Worm (Caenorhabditis elegans): ENCODE results near the gene F54D5.9.

F54D5.9 gene

ce11 chrII:11534429-11535099 is 10.1 kb downstream of the F54D5.9 start, which contains the start of gene Y62F5A.12 (continued):
- TF ChIP-seq lin-11 (tag; optimal IDR thresholded peaks at IDR 0.05) (peak; percentile 39), ceh-82 (tag; optimal IDR thresholded peaks at IDR 0.05) (peak; percentile 65)

- TF ChIP-seq unc-62 (GFP tag; optimal IDR thresholded peaks at IDR 0.05), result no peak
- no peak for TF ChIP-seq sma-9 (GFP tag; optimal IDR thresholded peaks at IDR 0.05)
- TF ChIP-seq sma-9 (tag; optimal IDR thresholded peaks at IDR 0.05), result no peak
- no peak for TF ChIP-seq nhr-10 (tag; optimal IDR thresholded peaks at IDR 0.05)
- no peak for TF ChIP-seq ztf-4 (tag; optimal IDR thresholded peaks at IDR 0.05)
- no peak for TF ChIP-seq elt-3 (tag; optimal IDR thresholded peaks at IDR 0.05)
- no peak for TF ChIP-seq nhr-6 (tag; optimal IDR thresholded peaks at IDR 0.05)
- TF ChIP-seq ama-1 (optimal IDR thresholded peaks at IDR 0.05), result no peak
Observed at ce11 chrII:11533716-11534115, 10.9 kb downstream of the F54D5.9 start, which contains the start of gene mdt-8. Gene mdt-8 (minus strand): TSS chrII:11533816.

ce11 chrII:11526954-11527353 is 17.7 kb downstream of the F54D5.9 start, which contains the start of gene age-1:
Gene age-1 (minus strand): TSS chrII:11527054.
- no peak for TF ChIP-seq elt-3 (tag; optimal IDR thresholded peaks at IDR 0.05)
- no peak for TF ChIP-seq lin-13 (GFP tag; optimal IDR thresholded peaks at IDR 0.05)
- TF ChIP-seq snpc-4 (tag; optimal IDR thresholded peaks at IDR 0.05), result no peak
- TF ChIP-seq alr-1 (tag; optimal IDR thresholded peaks at IDR 0.05), result no peak
- no peak for TF ChIP-seq skn-1 (tag; optimal IDR thresholded peaks at IDR 0.05)
- TF ChIP-seq elt-1 (tag; optimal IDR thresholded peaks at IDR 0.05), result no peak
- no peak for TF ChIP-seq lsy-2 (tag; optimal IDR thresholded peaks at IDR 0.05)
- TF ChIP-seq dmd-4 (tag; optimal IDR thresholded peaks at IDR 0.05), result no peak
- no peak for TF ChIP-seq nhr-23 (tag; optimal IDR thresholded peaks at IDR 0.05)
- TF ChIP-seq ZK546.5 (tag; optimal IDR thresholded peaks at IDR 0.05), result no peak
- no peak for TF ChIP-seq aly-2 (tag; optimal IDR thresholded peaks at IDR 0.05)
- TF ChIP-seq nhr-77 (tag; optimal IDR thresholded peaks at IDR 0.05), result no peak
- no peak for TF ChIP-seq gmeb-1 (tag; optimal IDR thresholded peaks at IDR 0.05)
- TF ChIP-seq ztf-11 (tag; optimal IDR thresholded peaks at IDR 0.05), result no peak
- TF ChIP-seq nhr-129 (tag; optimal IDR thresholded peaks at IDR 0.05), result no peak
- no peak for TF ChIP-seq mbf-1 (tag; optimal IDR thresholded peaks at IDR 0.05)
- TF ChIP-seq R02D3.7 (tag; optimal IDR thresholded peaks at IDR 0.05), result no peak

ce11 chrII:11521300-11521699 is 23.3 kb downstream of the F54D5.9 start, which contains the start of gene Y62F5A.10:
Gene Y62F5A.10 (plus strand): TSS chrII:11521600.
- TF ChIP-seq ZK546.5 (tag; optimal IDR thresholded peaks at IDR 0.05) (no peak), gmeb-1 (tag; optimal IDR thresholded peaks at IDR 0.05) (no peak), nhr-129 (tag; optimal IDR thresholded peaks at IDR 0.05) (no peak), aly-2 (tag; optimal IDR thresholded peaks at IDR 0.05) (no peak)

- TF ChIP-seq nhr-21 (tag; optimal IDR thresholded peaks at IDR 0.05), result no peak
- no peak for TF ChIP-seq C34F6.9 (tag; optimal IDR thresholded peaks at IDR 0.05)
- no peak for TF ChIP-seq gmeb-1 (tag; optimal IDR thresholded peaks at IDR 0.05)
- no peak for TF ChIP-seq dmd-4 (tag; optimal IDR thresholded peaks at IDR 0.05)
- TF ChIP-seq ztf-11 (tag; optimal IDR thresholded peaks at IDR 0.05), result no peak
- no peak for TF ChIP-seq mdl-1 (tag; optimal IDR thresholded peaks at IDR 0.05)
- TF ChIP-seq ZK546.5 (tag; optimal IDR thresholded peaks at IDR 0.05), result no peak
- no peak for TF ChIP-seq nhr-23 (tag; optimal IDR thresholded peaks at IDR 0.05)
- no peak for TF ChIP-seq lin-39 (tag; optimal IDR thresholded peaks at IDR 0.05)
- TF ChIP-seq zag-1 (tag; optimal IDR thresholded peaks at IDR 0.05), result no peak
- no peak for TF ChIP-seq lsy-2 (tag; optimal IDR thresholded peaks at IDR 0.05)
- TF ChIP-seq ztf-4 (tag; optimal IDR thresholded peaks at IDR 0.05), result no peak
- TF ChIP-seq unc-39 (tag; optimal IDR thresholded peaks at IDR 0.05), result no peak
- no peak for TF ChIP-seq mab-5 (tag; optimal IDR thresholded peaks at IDR 0.05)
- no peak for TF ChIP-seq crh-2 (tag; optimal IDR thresholded peaks at IDR 0.05)
- no peak for TF ChIP-seq sma-9 (GFP tag; optimal IDR thresholded peaks at IDR 0.05)
- TF ChIP-seq sma-9 (tag; optimal IDR thresholded peaks at IDR 0.05), result no peak
Observed at ce11 chrII:11518184-11518583, 26.4 kb downstream of the F54D5.9 start, which contains the start of gene B0334.10. Gene B0334.10 (plus strand): TSS chrII:11518484.
